Fruit fly (Drosophila melanogaster): Measurements from ENCODE around the gene Sur-8.

DNA sequence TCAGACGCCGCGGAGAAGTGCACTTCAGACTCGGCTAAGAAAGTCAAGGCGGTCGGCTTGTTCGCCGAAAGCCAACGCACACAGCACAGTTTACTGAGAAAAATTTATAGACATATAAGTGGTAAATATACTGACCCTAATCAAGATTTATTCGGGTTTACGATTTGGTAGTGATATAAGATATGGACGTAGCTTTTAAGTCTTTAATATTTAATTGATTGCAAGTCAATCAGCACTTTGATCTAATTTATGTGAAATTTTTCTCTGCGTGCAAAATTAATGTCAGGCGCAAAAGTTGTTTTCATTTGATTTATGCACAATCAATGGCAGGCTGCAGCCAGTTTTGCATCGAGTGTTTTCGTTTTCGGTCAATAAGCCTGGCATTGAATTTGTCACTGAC lies 28.2 kb upstream of the Sur-8 start:
- TF ChIP-seq CG10669 (GFP tag; optimal IDR thresholded peaks at IDR 0.05) = no peak
- no peak for TF ChIP-seq Hr38 (GFP tag; optimal IDR thresholded peaks at IDR 0.05)
- no peak for TF ChIP-seq salr (GFP tag; optimal IDR thresholded peaks at IDR 0.05)
- TF ChIP-seq CG8632 (GFP tag; optimal IDR thresholded peaks at IDR 0.05) = no peak

All from whole organism, prepupa.